Worm (Caenorhabditis elegans): ENCODE data around the gene str-97.

str-97 gene

DNA sequence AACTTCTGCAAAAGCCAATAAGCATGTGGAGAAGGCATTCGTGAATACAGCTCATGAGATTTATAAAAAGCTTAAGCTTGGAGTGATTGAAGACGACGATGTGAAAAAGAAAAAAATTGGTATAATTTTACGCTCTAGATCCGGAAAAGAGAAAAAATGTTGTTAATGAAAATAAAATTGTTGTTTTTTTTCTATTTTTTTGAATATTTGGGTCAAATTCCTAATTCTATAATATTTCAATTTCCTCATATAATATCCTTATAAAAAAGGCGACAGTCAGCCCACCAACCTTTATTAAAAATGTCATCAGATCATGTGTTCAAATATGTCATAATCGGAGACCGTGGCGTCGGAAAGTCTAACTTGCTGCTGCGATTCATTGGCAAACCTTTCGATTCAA is 40.4 kb upstream of the str-97 start, which contains the start of gene rabr-3:
TSS of gene rabr-3 (plus strand) at position 301 of the 400 bp plus-strand sequence.
- TF ChIP-seq nhr-102 (tag; optimal IDR thresholded peaks at IDR 0.05) (no peak), gei-8 (GFP tag; optimal IDR thresholded peaks at IDR 0.05) (no peak), aha-1 (tag) (no peak), unc-130 (GFP tag; optimal IDR thresholded peaks at IDR 0.05) (no peak), nhr-48 (tag; optimal IDR thresholded peaks at IDR 0.05) (no peak), zfp-3 (GFP tag; conservative IDR thresholded peaks at IDR 0.05) (no peak), ceh-28 (tag; optimal IDR thresholded peaks at IDR 0.05) (no peak), madf-5 (GFP tag; IDR thresholded peaks at IDR 0.05) (no peak), mxl-2 (GFP tag; conservative IDR thresholded peaks at IDR 0.05) (no peak), hmg-1.1 (GFP tag; IDR thresholded peaks at IDR 0.05) (no peak), mep-1 (tag; optimal IDR thresholded peaks at IDR 0.05) (no peak), Y48G9A.11 (GFP tag; IDR thresholded peaks at IDR 0.05) (no peak), daf-8 (GFP tag; IDR thresholded peaks at IDR 0.05) (no peak), lsy-2 (tag; optimal IDR thresholded peaks at IDR 0.05) (no peak), duxl-1 (tag; optimal IDR thresholded peaks at IDR 0.05; ENCODE audit: poor library complexity) (no peak), unc-62 (GFP tag; optimal IDR thresholded peaks at IDR 0.05 in 1 of 2) (no peak), unc-62 (tag; optimal IDR thresholded peaks at IDR 0.05) (no peak), ceh-20 (GFP tag; IDR thresholded peaks at IDR 0.05) (no peak), lin-15B (tag; optimal IDR thresholded peaks at IDR 0.05) (no peak), skn-1 (tag; optimal IDR thresholded peaks at IDR 0.05) (no peak), egl-43 (GFP tag; IDR thresholded peaks at IDR 0.05) (no peak)

DNA sequence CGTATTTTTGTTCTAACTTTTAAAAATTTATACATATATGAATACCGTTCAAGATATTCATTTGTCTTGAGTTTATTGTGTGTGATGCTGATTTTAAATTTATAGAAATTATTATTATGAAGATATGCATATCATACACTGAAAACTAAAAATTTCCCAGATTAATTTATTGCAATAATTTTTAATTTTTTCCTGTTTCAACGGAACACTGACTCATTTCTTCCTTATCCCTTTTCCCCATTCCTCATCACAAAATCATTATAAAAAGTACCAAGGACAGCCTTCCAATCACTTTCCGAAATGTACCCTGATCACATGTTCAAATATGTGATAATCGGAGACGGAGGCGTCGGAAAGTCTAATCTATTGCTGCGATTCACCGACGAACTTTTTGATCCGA is 39.6 kb upstream of the str-97 start, which contains the start of gene rabr-4:
TSS of gene rabr-4 (plus strand) at position 301 of the 400 bp plus-strand sequence.
- TF ChIP-seq F26F4.8 (GFP tag; conservative IDR thresholded peaks at IDR 0.05) (no peak), nhr-6 (tag; optimal IDR thresholded peaks at IDR 0.05) (no peak), nhr-77 (tag; optimal IDR thresholded peaks at IDR 0.05) (no peak), T26A8.4 (GFP tag; IDR thresholded peaks at IDR 0.05) (no peak), fkh-10 (GFP tag; optimal IDR thresholded peaks at IDR 0.05) (no peak), gei-8 (GFP tag; optimal IDR thresholded peaks at IDR 0.05) (no peak), attf-4 (tag; optimal IDR thresholded peaks at IDR 0.05) (no peak), skn-1 (tag; optimal IDR thresholded peaks at IDR 0.05) (no peak), rbr-2 (tag; optimal IDR thresholded peaks at IDR 0.05) (no peak), arid-1 (GFP tag; conservative IDR thresholded peaks at IDR 0.05) (no peak), lir-3 (tag; optimal IDR thresholded peaks at IDR 0.05) (no peak), spr-1 (tag; optimal IDR thresholded peaks at IDR 0.05) (no peak)

- TF ChIP-seq egl-43 (GFP tag; IDR thresholded peaks at IDR 0.05) (no peak), T20F7.1 (GFP tag; optimal IDR thresholded peaks at IDR 0.05) (no peak), lir-3 (tag; optimal IDR thresholded peaks at IDR 0.05) (no peak), madf-9 (GFP tag; conservative IDR thresholded peaks at IDR 0.05) (no peak), zfp-2 (tag; optimal IDR thresholded peaks at IDR 0.05) (no peak), daf-8 (GFP tag; IDR thresholded peaks at IDR 0.05) (no peak), unc-62 (GFP tag; optimal IDR thresholded peaks at IDR 0.05 in 1 of 2) (peak in 1 of 2 experiments; percentile 26), unc-62 (tag; optimal IDR thresholded peaks at IDR 0.05) (no peak), ces-1 (GFP tag; optimal IDR thresholded peaks at IDR 0.05) (no peak)
Observed at ce11 chrV:16192114-16192513, 37.1 kb upstream of the str-97 start, which contains the start of gene srh-279. srh-279 (plus strand) TSS chrV:16192414.

- TF ChIP-seq ceh-32 (tag; optimal IDR thresholded peaks at IDR 0.05; ENCODE audit: poor library complexity), result no peak
- no peak for TF ChIP-seq ceh-20 (GFP tag; IDR thresholded peaks at IDR 0.05)
- no peak for TF ChIP-seq dpl-1 (GFP tag; optimal IDR thresholded peaks at IDR 0.05)
- TF ChIP-seq nhr-25 (tag; optimal IDR thresholded peaks at IDR 0.05; ENCODE audit: borderline replicate concordance, insufficient read depth), result no peak
- TF ChIP-seq ztf-7 (tag; optimal IDR thresholded peaks at IDR 0.05), result no peak
- no peak for TF ChIP-seq lim-7 (GFP tag; IDR thresholded peaks at IDR 0.05)
- TF ChIP-seq attf-4 (tag; optimal IDR thresholded peaks at IDR 0.05), result no peak
- TF ChIP-seq hlh-11 (tag; optimal IDR thresholded peaks at IDR 0.05), result no peak
- no peak for TF ChIP-seq skn-1 (tag; optimal IDR thresholded peaks at IDR 0.05)
- no peak for TF ChIP-seq aly-2 (tag; optimal IDR thresholded peaks at IDR 0.05)
- no peak for TF ChIP-seq lin-39 (tag; optimal IDR thresholded peaks at IDR 0.05)
- no peak for TF ChIP-seq snpc-1.2 (GFP tag; IDR thresholded peaks at IDR 0.05)
- no peak for TF ChIP-seq ama-1 (optimal IDR thresholded peaks at IDR 0.05)
- TF ChIP-seq nhr-41 (GFP tag; IDR thresholded peaks at IDR 0.05), result no peak
- TF ChIP-seq dmd-9 (GFP tag; IDR thresholded peaks at IDR 0.05), result no peak
Observed at ce11 chrV:16190485-16190884, 35.5 kb upstream of the str-97 start, which contains the start of gene srh-281. srh-281 (plus strand) TSS chrV:16190785.

All from whole organism, L4 larva.